Worm (Caenorhabditis elegans) whole organism, young adult: ENCODE measurements around the gene cthd-1.

ENCODE experiments used
- B0019.2 ChIP-seq: fragments of 200-800 bp; sonication (Bioruptor generic); conservative IDR thresholded peaks from 2 replicates; pipeline ENCODE4 v1.3.6; 2022; ENCODE audit warnings: missing genetic modification reagents, missing genetic modification characterization, missing compliant biosample characterization
- Y53F4B.3 ChIP-seq: fragments of 200-800 bp; sonication (Bioruptor generic); IDR thresholded peaks from 2 replicates; pipeline ENCODE4 v1.3.6; 2022; ENCODE audit warnings: missing genetic modification reagents, missing genetic modification characterization, missing compliant biosample characterization
- cebp-1 ChIP-seq, 2 experiments: fragments of 200-800 bp in 1 of 2; sonication (Bioruptor generic) in 1 of 2; sonication (generic microtip) in 1 of 2; IDR thresholded peaks in 1 of 2; optimal IDR thresholded peaks in 1 of 2; 2 replicates each; pipeline versions ENCODE4 v1.3.6 to Lab custom; 2017 to 2022; ENCODE audit warnings: missing compliant biosample characterization in 2 of 2, missing genetic modification characterization in 2 of 2, mild to moderate bottlenecking in 1 of 2, missing genetic modification reagents in 1 of 2, moderate library complexity in 1 of 2
- dpl-1 ChIP-seq: fragments of 150-350 bp; optimal IDR thresholded peaks from 2 replicates; lab custom pipeline; 2014; ENCODE audit warnings: missing biosample characterization, missing genetic modification reagents, missing genetic modification characterization
- ets-4 ChIP-seq: fragments of 200-800 bp; sonication (Bioruptor generic); optimal IDR thresholded peaks from 2 replicates; lab custom pipeline; 2018; ENCODE audit warnings: mild to moderate bottlenecking, missing genetic modification characterization, missing compliant biosample characterization
- nhr-179 ChIP-seq: sonication (generic microtip); optimal IDR thresholded peaks from 2 replicates; lab custom pipeline; 2016; ENCODE audit warnings: mild to moderate bottlenecking, missing genetic modification characterization, missing compliant biosample characterization
- nhr-90 ChIP-seq: sonication (generic microtip); optimal IDR thresholded peaks from 2 replicates; lab custom pipeline; 2016; ENCODE audit warnings: missing genotype, mild to moderate bottlenecking, missing genetic modification characterization, missing compliant biosample characterization
- pha-4 ChIP-seq: fragments of 150-350 bp; sonication (generic microtip); optimal IDR thresholded peaks from 2 replicates; lab custom pipeline; 2014; ENCODE audit warnings: missing biosample characterization, missing genetic modification reagents, missing genetic modification characterization
- snpc-4 ChIP-seq, 5 experiments: fragments of 150-350 bp in 1 of 5; sonication (generic microtip) in 4 of 5; optimal IDR thresholded peaks; 2 replicates each; lab custom pipeline; 2014 to 2018; ENCODE audit warnings: missing genetic modification characterization in 5 of 5, missing biosample characterization in 3 of 5, antibody characterized with exemption in 2 of 5, mild to moderate bottlenecking in 2 of 5, missing compliant biosample characterization in 2 of 5, missing genotype in 2 of 5, moderate library complexity in 2 of 5, missing genetic modification reagents in 1 of 5
- unc-130 ChIP-seq: sonication (generic microtip); optimal IDR thresholded peaks from 2 replicates; lab custom pipeline; 2016; ENCODE audit warnings: missing genetic modification reagents, missing genetic modification characterization, missing compliant biosample characterization
- unc-62 ChIP-seq: fragments of 150-350 bp; optimal IDR thresholded peaks from 2 replicates; lab custom pipeline; 2014; ENCODE audit warnings: missing biosample characterization, missing genetic modification reagents, missing genetic modification characterization
- ztf-3 ChIP-seq: fragments of 200-800 bp; sonication (Bioruptor generic); optimal IDR thresholded peaks from 2 replicates; lab custom pipeline; 2018; ENCODE audit warnings: mild to moderate bottlenecking, missing genetic modification characterization, missing compliant biosample characterization

ce11 chrV:9690099-9690572 lies 12.1 kb downstream of the cthd-1 start, which contains the start of gene rbx-1:
- no peak for TF ChIP-seq cebp-1 (GFP tag; IDR thresholded peaks at IDR 0.05; lab: Robert Waterston, UW)
- no peak for TF ChIP-seq cebp-1 (tag; optimal IDR thresholded peaks at IDR 0.05; lab: Kevin White, UChicago)
- TF ChIP-seq Y53F4B.3 (GFP tag; lab: Robert Waterston, UW): no peak
- no peak for TF ChIP-seq snpc-4 (GFP tag; optimal IDR thresholded peaks at IDR 0.05; lab: Kevin White, UChicago)
- no peak for TF ChIP-seq snpc-4 (tag; optimal IDR thresholded peaks at IDR 0.05; lab: Kevin White, UChicago)
- TF ChIP-seq ztf-3 (GFP tag; lab: Kevin White, UChicago): no peak
- TF ChIP-seq ets-4 (GFP tag; lab: Kevin White, UChicago): no peak
- no peak for TF ChIP-seq unc-130 (GFP tag; lab: Kevin White, UChicago)
- no peak for TF ChIP-seq nhr-90 (tag; lab: Kevin White, UChicago)
- no peak for TF ChIP-seq dpl-1 (GFP tag; lab: Kevin White, UChicago)
- no peak for TF ChIP-seq B0019.2 (GFP tag; lab: Robert Waterston, UW)
- TF ChIP-seq nhr-179 (tag; lab: Kevin White, UChicago): no peak
- no peak for TF ChIP-seq pha-4 (tag; lab: Kevin White, UChicago)
- TF ChIP-seq unc-62 (GFP tag; lab: Kevin White, UChicago): no peak
